Worm (Caenorhabditis elegans) whole organism, late embryonic: ENCODE measurements around the gene C14A11.9.

Experiments used
- C08G9.2 ChIP-seq: sonication (generic microtip); optimal IDR thresholded peaks from 2 replicates; lab custom pipeline; 2016; ENCODE audit warnings: mild to moderate bottlenecking, missing genetic modification characterization, moderate library complexity, missing compliant biosample characterization
- F13H6.1 ChIP-seq: sonication (generic microtip); optimal IDR thresholded peaks from 2 replicates; lab custom pipeline; 2016; ENCODE audit warnings: missing genetic modification characterization, missing compliant biosample characterization
- K09A11.1 ChIP-seq: sonication (generic microtip); optimal IDR thresholded peaks from 2 replicates; lab custom pipeline; 2017; ENCODE audit warnings: antibody characterized with exemption, mild to moderate bottlenecking, missing genetic modification characterization, missing compliant biosample characterization; ENCODE audit not compliant: insufficient read depth
- ahr-1 ChIP-seq: sonication (generic microtip); optimal IDR thresholded peaks from 2 replicates; lab custom pipeline; 2016; ENCODE audit warnings: missing genetic modification characterization, missing compliant biosample characterization
- ama-1 ChIP-seq: fragments of 150-350 bp; optimal IDR thresholded peaks from 2 replicates; lab custom pipeline; 2014
- ceh-14 ChIP-seq: sonication (generic microtip); optimal IDR thresholded peaks from 2 replicates; lab custom pipeline; 2016; ENCODE audit warnings: missing genotype, missing genetic modification characterization, missing compliant biosample characterization
- ceh-18 ChIP-seq: sonication (generic microtip); optimal IDR thresholded peaks from 2 replicates; lab custom pipeline; 2016; ENCODE audit warnings: missing genetic modification characterization, missing compliant biosample characterization
- ceh-2 ChIP-seq: sonication (generic microtip); optimal IDR thresholded peaks from 2 replicates; lab custom pipeline; 2016; ENCODE audit warnings: missing genotype, missing genetic modification characterization, missing compliant biosample characterization
- ceh-22 ChIP-seq: sonication (generic microtip); optimal IDR thresholded peaks from 2 replicates; lab custom pipeline; 2017; ENCODE audit warnings: missing biosample characterization, missing genetic modification characterization
- ceh-31 ChIP-seq: sonication (generic microtip); optimal IDR thresholded peaks from 2 replicates; lab custom pipeline; 2016; ENCODE audit warnings: missing genetic modification characterization, missing compliant biosample characterization
- ceh-45 ChIP-seq: fragments of 200-800 bp; sonication (Bioruptor generic); IDR thresholded peaks from 2 replicates; pipeline ENCODE4 v1.3.6; 2022; ENCODE audit warnings: missing genetic modification reagents, missing genetic modification characterization, missing compliant biosample characterization
- ceh-48 ChIP-seq: sonication (generic microtip); optimal IDR thresholded peaks from 2 replicates; lab custom pipeline; 2016; ENCODE audit warnings: missing genetic modification characterization, inconsistent platforms, missing compliant biosample characterization
- ceh-6 ChIP-seq: fragments of 200-800 bp; sonication (Bioruptor generic); optimal IDR thresholded peaks from 2 replicates; lab custom pipeline; 2018; ENCODE audit warnings: mild to moderate bottlenecking, missing genetic modification characterization, missing compliant biosample characterization
- ceh-9 ChIP-seq: sonication (generic microtip); optimal IDR thresholded peaks from 2 replicates; lab custom pipeline; 2016; ENCODE audit warnings: mild to moderate bottlenecking, missing genetic modification characterization, inconsistent platforms, missing compliant biosample characterization
- che-1 ChIP-seq: sonication (generic microtip); optimal IDR thresholded peaks from 2 replicates; lab custom pipeline; 2016; ENCODE audit warnings: mild to moderate bottlenecking, missing genetic modification characterization, missing compliant biosample characterization
- dmd-4 ChIP-seq: sonication (generic microtip); optimal IDR thresholded peaks from 2 replicates; lab custom pipeline; 2016; ENCODE audit warnings: borderline replicate concordance, missing genetic modification characterization, missing compliant biosample characterization
- dve-1 ChIP-seq: sonication (generic microtip); optimal IDR thresholded peaks from 2 replicates; lab custom pipeline; 2017; ENCODE audit warnings: antibody characterized with exemption, mild to moderate bottlenecking, missing genetic modification characterization, missing compliant biosample characterization
- elt-2 ChIP-seq: sonication (generic microtip); optimal IDR thresholded peaks from 2 replicates; lab custom pipeline; 2016; ENCODE audit warnings: missing genetic modification reagents, missing genetic modification characterization, missing compliant biosample characterization
- eyg-1 ChIP-seq: sonication (generic microtip); optimal IDR thresholded peaks from 2 replicates; lab custom pipeline; 2016; ENCODE audit warnings: missing genotype, missing genetic modification characterization, missing compliant biosample characterization
- fkh-10 ChIP-seq: fragments of 150-350 bp; optimal IDR thresholded peaks from 2 replicates; lab custom pipeline; 2014; ENCODE audit warnings: missing biosample characterization, missing genetic modification reagents, missing genetic modification characterization
- gmeb-2 ChIP-seq: sonication (generic microtip); optimal IDR thresholded peaks from 2 replicates; lab custom pipeline; 2016; ENCODE audit warnings: missing genetic modification characterization, inconsistent platforms, missing compliant biosample characterization
- hlh-13 ChIP-seq: fragments of 200-800 bp; sonication (Bioruptor generic); optimal IDR thresholded peaks from 2 replicates; lab custom pipeline; 2018; ENCODE audit warnings: mild to moderate bottlenecking, missing genetic modification characterization, missing compliant biosample characterization
- hlh-30 ChIP-seq: sonication (generic microtip); optimal IDR thresholded peaks from 2 replicates; lab custom pipeline; 2017; ENCODE audit warnings: antibody characterized with exemption, missing genetic modification characterization, missing compliant biosample characterization; ENCODE audit not compliant: insufficient read depth
- lim-6 ChIP-seq: sonication (generic microtip); optimal IDR thresholded peaks from 2 replicates; lab custom pipeline; 2016; ENCODE audit warnings: missing genetic modification characterization, missing compliant biosample characterization
- lin-11 ChIP-seq: fragments of 200-800 bp; sonication (Bioruptor generic); optimal IDR thresholded peaks from 2 replicates; lab custom pipeline; 2018; ENCODE audit warnings: mild to moderate bottlenecking, missing genetic modification characterization, missing compliant biosample characterization
- nfya-1 ChIP-seq: sonication (generic microtip); optimal IDR thresholded peaks from 2 replicates; lab custom pipeline; 2017; ENCODE audit warnings: missing genetic modification characterization, mild to moderate bottlenecking, missing compliant biosample characterization, antibody characterized with exemption, moderate library complexity
- nhr-232 ChIP-seq: sonication (generic microtip); optimal IDR thresholded peaks from 2 replicates; lab custom pipeline; 2016; ENCODE audit warnings: missing genetic modification characterization, missing compliant biosample characterization
- pat-9 ChIP-seq: fragments of 200-800 bp; sonication (Bioruptor generic); optimal IDR thresholded peaks from 2 replicates; lab custom pipeline; 2018; ENCODE audit warnings: mild to moderate bottlenecking, missing genetic modification characterization, moderate library complexity, missing compliant biosample characterization
- pax-1 ChIP-seq: fragments of 150-350 bp; optimal IDR thresholded peaks from 2 replicates; lab custom pipeline; 2014; ENCODE audit warnings: missing biosample characterization, missing genetic modification characterization
- pha-2 ChIP-seq: sonication (generic microtip); optimal IDR thresholded peaks from 2 replicates; lab custom pipeline; 2017; ENCODE audit warnings: mild to moderate bottlenecking, missing genetic modification characterization, missing compliant biosample characterization
- ref-2 ChIP-seq: sonication (generic microtip); optimal IDR thresholded peaks from 2 replicates; lab custom pipeline; 2016; ENCODE audit warnings: missing genetic modification characterization, missing compliant biosample characterization
- sdc-2 ChIP-seq: sonication (generic microtip); optimal IDR thresholded peaks from 2 replicates; lab custom pipeline; 2016; ENCODE audit warnings: missing genotype, missing genetic modification characterization, missing compliant biosample characterization
- sox-2 ChIP-seq: fragments of 200-800 bp; sonication (Bioruptor generic); IDR thresholded peaks from 2 replicates; pipeline ENCODE4 v1.3.6; 2022; ENCODE audit warnings: missing genetic modification reagents, missing genetic modification characterization, missing compliant biosample characterization
- syd-9 ChIP-seq: sonication (generic microtip); optimal IDR thresholded peaks from 2 replicates; lab custom pipeline; 2016; ENCODE audit warnings: mild to moderate bottlenecking, missing genetic modification characterization, moderate library complexity, missing compliant biosample characterization
- tbx-2 ChIP-seq: sonication (generic microtip); optimal IDR thresholded peaks from 2 replicates; lab custom pipeline; 2016; ENCODE audit warnings: missing genetic modification characterization, missing compliant biosample characterization
- tbx-7 ChIP-seq: sonication (generic microtip); optimal IDR thresholded peaks from 2 replicates; lab custom pipeline; 2016; ENCODE audit warnings: missing genotype, missing genetic modification characterization, missing compliant biosample characterization
- ttx-3 ChIP-seq: sonication (generic microtip); optimal IDR thresholded peaks from 2 replicates; lab custom pipeline; 2016; ENCODE audit warnings: missing genetic modification reagents, missing genetic modification characterization, missing compliant biosample characterization
- unc-3 ChIP-seq, 2 experiments: fragments of 200-800 bp in 1 of 2; sonication (Bioruptor generic) in 1 of 2; sonication (generic microtip) in 1 of 2; conservative IDR thresholded peaks in 1 of 2; optimal IDR thresholded peaks in 1 of 2; 2 replicates each; pipeline versions ENCODE4 v1.3.6 to Lab custom; 2016 to 2022; ENCODE audit warnings: missing compliant biosample characterization in 2 of 2, missing genetic modification characterization in 2 of 2, missing genetic modification reagents in 1 of 2
- unc-42 ChIP-seq: sonication (generic microtip); optimal IDR thresholded peaks from 2 replicates; lab custom pipeline; 2016; ENCODE audit warnings: missing genotype, missing genetic modification characterization, missing compliant biosample characterization
- unc-86 ChIP-seq: sonication (generic microtip); optimal IDR thresholded peaks from 2 replicates; lab custom pipeline; 2016; ENCODE audit warnings: missing genetic modification characterization, missing compliant biosample characterization
- ztf-16 ChIP-seq: sonication (generic microtip); optimal IDR thresholded peaks from 2 replicates; lab custom pipeline; 2017; ENCODE audit warnings: missing genetic modification characterization, missing compliant biosample characterization

Gene C14A11.9

ce11 chrX:2809611-2810010, at the start of gene C14A11.9 (continued):
- peak; percentile 39 for TF ChIP-seq hlh-13 (GFP tag; lab: Kevin White, UChicago)
- TF ChIP-seq tbx-7 (tag; lab: Kevin White, UChicago): no peak
- TF ChIP-seq unc-3 (GFP tag; conservative IDR thresholded peaks at IDR 0.05; lab: Robert Waterston, UW): no peak
- peak; percentile 70 for TF ChIP-seq unc-3 (tag; optimal IDR thresholded peaks at IDR 0.05; lab: Kevin White, UChicago)
- peak; percentile 62 for TF ChIP-seq syd-9 (tag; lab: Kevin White, UChicago)
- peak; percentile 58 for TF ChIP-seq dve-1 (tag; lab: Kevin White, UChicago)
- peak; percentile 69 for TF ChIP-seq ceh-48 (tag; lab: Kevin White, UChicago)
- peak; percentile 24 for TF ChIP-seq ztf-16 (tag; lab: Kevin White, UChicago)
- TF ChIP-seq che-1 (tag; lab: Kevin White, UChicago): peak; percentile 60
- peak; percentile 78 for TF ChIP-seq nfya-1 (tag; lab: Kevin White, UChicago)
- no peak for TF ChIP-seq ref-2 (tag; lab: Kevin White, UChicago)
- TF ChIP-seq ceh-45 (GFP tag; lab: Robert Waterston, UW): 0 out of 2 replicates have a peak, but pooled peaks have one; percentile 39
- TF ChIP-seq tbx-2 (tag; lab: Kevin White, UChicago): peak; percentile 83
- no peak for TF ChIP-seq sox-2 (GFP tag; lab: Robert Waterston, UW)
- TF ChIP-seq ceh-18 (tag; lab: Kevin White, UChicago): peak; percentile 79
- no peak for TF ChIP-seq K09A11.1 (tag; lab: Kevin White, UChicago)

ce11 chrX:2858380-2858779, 48.9 kb upstream of the C14A11.9 start:
- TF ChIP-seq hlh-30 (tag; lab: Kevin White, UChicago) (peak; percentile 30), fkh-10 (GFP tag; lab: Kevin White, UChicago) (no peak), ceh-14 (tag; lab: Kevin White, UChicago) (no peak)

- TF ChIP-seq elt-2 (tag; lab: Kevin White, UChicago) (no peak), ztf-16 (tag; lab: Kevin White, UChicago) (no peak), ceh-31 (tag; lab: Kevin White, UChicago) (peak; percentile 17), unc-86 (no peak), nhr-232 (tag; lab: Kevin White, UChicago) (no peak)
These were observed 47.8 kb upstream of the C14A11.9 start, which contains the start of gene tra-4 for ce11 chrX:2857070-2857825. TSS of gene tra-4 (minus strand) at chrX:2857603.

ce11 chrX:2853963-2854362, 44.5 kb upstream of the C14A11.9 start:
- no peak for TF ChIP-seq ahr-1 (tag; lab: Kevin White, UChicago)
- no peak for TF ChIP-seq dmd-4 (tag; lab: Kevin White, UChicago)
- no peak for TF ChIP-seq F13H6.1 (tag; lab: Kevin White, UChicago)
- no peak for TF ChIP-seq ama-1 (lab: Kevin White, UChicago)
- TF ChIP-seq pax-1: no peak
- no peak for TF ChIP-seq sdc-2 (tag; lab: Kevin White, UChicago)
- no peak for TF ChIP-seq eyg-1 (tag; lab: Kevin White, UChicago)

- TF ChIP-seq ceh-6 (GFP tag; lab: Kevin White, UChicago) (peak; percentile 52), ceh-9 (tag; lab: Kevin White, UChicago) (no peak), pat-9 (peak; percentile 62), ceh-2 (tag; lab: Kevin White, UChicago) (peak; percentile 82), eyg-1 (tag; lab: Kevin White, UChicago) (peak; percentile 19), pha-2 (tag; lab: Kevin White, UChicago) (peak; percentile 45), hlh-30 (tag; lab: Kevin White, UChicago) (peak; percentile 46), C08G9.2 (peak; percentile 67), gmeb-2 (tag; lab: Kevin White, UChicago) (no peak), pax-1 (no peak), che-1 (tag; lab: Kevin White, UChicago) (peak; percentile 44), unc-42 (tag; lab: Kevin White, UChicago) (peak; percentile 78), lin-11 (tag; lab: Kevin White, UChicago) (no peak), ama-1 (lab: Kevin White, UChicago) (no peak), ttx-3 (no peak), lim-6 (tag; lab: Kevin White, UChicago) (peak; percentile 45), dmd-4 (tag; lab: Kevin White, UChicago) (peak; percentile 65), ceh-22 (no peak)
These were observed 43.0 kb upstream of the C14A11.9 start, which contains the start of gene kin-29 for ce11 chrX:2852388-2852908. TSS of gene kin-29 (minus strand) at chrX:2852438.
